Worm (Caenorhabditis elegans) whole organism, L4 larva: ENCODE measurements around the gene gtl-1.

ENCODE experiments used
- R02D3.7 ChIP-seq: fragments of 150-350 bp; sonication (generic microtip); optimal IDR thresholded peaks from 3 replicates; lab custom pipeline; 2014; ENCODE audit warnings: missing biosample characterization, missing genetic modification characterization
- ama-1 ChIP-seq: fragments of 150-350 bp; optimal IDR thresholded peaks from 2 replicates; lab custom pipeline; 2014; ENCODE audit warnings: inconsistent platforms, mixed read lengths
- ctbp-1 ChIP-seq: fragments of 200-800 bp; sonication (Bioruptor generic); IDR thresholded peaks from 2 replicates; pipeline ENCODE4 v1.3.6; 2022; ENCODE audit warnings: missing genetic modification reagents, missing genetic modification characterization, missing compliant biosample characterization
- lim-7 ChIP-seq: fragments of 200-800 bp; sonication (Bioruptor generic); IDR thresholded peaks from 2 replicates; pipeline ENCODE4 v1.3.6; 2022; ENCODE audit warnings: missing genetic modification characterization, missing compliant biosample characterization
- lin-13 ChIP-seq: fragments of 150-350 bp; optimal IDR thresholded peaks from 2 replicates; lab custom pipeline; 2014; ENCODE audit warnings: missing biosample characterization, missing genetic modification reagents, missing genetic modification characterization
- lin-39 ChIP-seq: fragments of 150-350 bp; optimal IDR thresholded peaks from 2 replicates; lab custom pipeline; 2014; ENCODE audit warnings: missing biosample characterization, missing genetic modification reagents, missing genetic modification characterization
- mxl-2 ChIP-seq: fragments of 200-800 bp; sonication (Bioruptor generic); conservative IDR thresholded peaks from 2 replicates; pipeline ENCODE4 v1.3.6; 2022; ENCODE audit warnings: missing genetic modification reagents, missing genetic modification characterization, missing compliant biosample characterization
- nhr-25 ChIP-seq: sonication (generic microtip); optimal IDR thresholded peaks from 2 replicates; lab custom pipeline; 2017; ENCODE audit warnings: missing genetic modification characterization, mild to moderate bottlenecking, missing compliant biosample characterization, antibody characterized with exemption, moderate library complexity, borderline replicate concordance; ENCODE audit not compliant: insufficient read depth
- pqm-1 ChIP-seq: sonication (generic microtip); optimal IDR thresholded peaks from 2 replicates; lab custom pipeline; 2017; ENCODE audit warnings: missing biosample characterization, missing genetic modification characterization
- zag-1 ChIP-seq: fragments of 150-350 bp; optimal IDR thresholded peaks from 2 replicates; lab custom pipeline; 2014; ENCODE audit warnings: missing biosample characterization, missing genetic modification characterization

ce11 chrIV:11231376-11231775 is 28.0 kb downstream of the gtl-1 start:
- no peak for TF ChIP-seq zag-1 (tag; lab: Kevin White, UChicago)
- TF ChIP-seq pqm-1, result no peak
- TF ChIP-seq mxl-2 (GFP tag; lab: Robert Waterston, UW), result no peak
- TF ChIP-seq ama-1 (lab: Kevin White, UChicago), result no peak
- no peak for TF ChIP-seq R02D3.7 (tag; lab: Kevin White, UChicago)
- no peak for TF ChIP-seq lim-7 (GFP tag; lab: Robert Waterston, UW)
- TF ChIP-seq ctbp-1 (GFP tag; lab: Robert Waterston, UW), result no peak
- TF ChIP-seq lin-39, result no peak
- TF ChIP-seq nhr-25 (tag; lab: Kevin White, UChicago), result no peak
- no peak for TF ChIP-seq lin-13 (GFP tag; lab: Kevin White, UChicago)
